Worm (Caenorhabditis elegans): ENCODE data around the gene C50B6.7.

- TF ChIP-seq snpc-4 (tag; optimal IDR thresholded peaks at IDR 0.05) (no peak), lin-32 (GFP tag; optimal IDR thresholded peaks at IDR 0.05) (no peak), nhr-28 (tag; optimal IDR thresholded peaks at IDR 0.05) (no peak), blmp-1 (tag; optimal IDR thresholded peaks at IDR 0.05) (no peak), bed-3 (GFP tag; optimal IDR thresholded peaks at IDR 0.05) (no peak)
Observed at ce11 chrV:13280382-13280781, 44.4 kb downstream of the C50B6.7 start.

All from whole organism, mixed stage, embryonic.